Fruit fly (Drosophila melanogaster): ENCODE measurements around the gene CG15059.
A peak's percentile ranks its signal among the peaks of the same experiment; 100 is the strongest.

The CG15059 gene

dm6 chrX:18273180-18274016 lies 14.1 kb upstream of the CG15059 start (continued):
- TF ChIP-seq OdsH (GFP tag; optimal IDR thresholded peaks at IDR 0.05): peak; percentile 24
- TF ChIP-seq dac (GFP tag; optimal IDR thresholded peaks at IDR 0.05): peak; percentile 10
- peak; percentile 20 for TF ChIP-seq dsx (GFP tag; optimal IDR thresholded peaks at IDR 0.05; ENCODE audit: poor library complexity, severe bottlenecking)
- no peak for TF ChIP-seq Gug (GFP tag; IDR thresholded peaks at IDR 0.05)
- peak; percentile 5 for TF ChIP-seq Sox15 (GFP tag; optimal IDR thresholded peaks at IDR 0.05)
- TF ChIP-seq eg (GFP tag; IDR thresholded peaks at IDR 0.05): no peak
- no peak for TF ChIP-seq Ets21C (GFP tag; optimal IDR thresholded peaks at IDR 0.05)
- peak; percentile 46 for TF ChIP-seq achi (GFP tag; optimal IDR thresholded peaks at IDR 0.05)

dm6 chrX:18272422-18272821 lies 13.1 kb upstream of the CG15059 start:
- peak; percentile 39 for TF ChIP-seq Smox (GFP tag; optimal IDR thresholded peaks at IDR 0.05)
- TF ChIP-seq Ets21C (GFP tag; optimal IDR thresholded peaks at IDR 0.05): no peak
- peak; percentile 33 for TF ChIP-seq dsx (GFP tag; optimal IDR thresholded peaks at IDR 0.05; ENCODE audit: poor library complexity, severe bottlenecking)
- TF ChIP-seq Hr38 (GFP tag; optimal IDR thresholded peaks at IDR 0.05): no peak
- TF ChIP-seq salr (GFP tag; optimal IDR thresholded peaks at IDR 0.05): peak in 1 of 2 experiments; percentile 65
- peak; percentile 45 for TF ChIP-seq Met (GFP tag; optimal IDR thresholded peaks at IDR 0.05)
- peak; percentile 85 for TF ChIP-seq Eip78C (GFP tag)
- TF ChIP-seq CG9139 (GFP tag; optimal IDR thresholded peaks at IDR 0.05): peak; percentile 18
- TF ChIP-seq CG8319 (GFP tag; optimal IDR thresholded peaks at IDR 0.05): peak; percentile 7
- TF ChIP-seq fd85E (GFP tag; optimal IDR thresholded peaks at IDR 0.05): no peak
- peak; percentile 73 for TF ChIP-seq CG10631 (GFP tag; optimal IDR thresholded peaks at IDR 0.05)
- TF ChIP-seq ss (GFP tag; optimal IDR thresholded peaks at IDR 0.05): peak; percentile 46 to 77
- no peak for TF ChIP-seq CG11294 (GFP tag; IDR thresholded peaks at IDR 0.05)
- TF ChIP-seq pdm3 (GFP tag; optimal IDR thresholded peaks at IDR 0.05): peak; percentile 46
- TF ChIP-seq eg (GFP tag; IDR thresholded peaks at IDR 0.05): no peak
- TF ChIP-seq CG6163 (GFP tag; IDR thresholded peaks at IDR 0.05): no peak
- TF ChIP-seq cyc (GFP tag; optimal IDR thresholded peaks at IDR 0.05): peak; percentile 54
- TF ChIP-seq CG6792 (GFP tag; optimal IDR thresholded peaks at IDR 0.05): peak; percentile 56
- TF ChIP-seq Sox102F (GFP tag; optimal IDR thresholded peaks at IDR 0.05): no peak
- TF ChIP-seq OdsH (GFP tag; optimal IDR thresholded peaks at IDR 0.05): peak; percentile 63
- TF ChIP-seq CG11762 (GFP tag; optimal IDR thresholded peaks at IDR 0.05; ENCODE audit: insufficient read depth): peak; percentile 14
- peak; percentile 9 for TF ChIP-seq dac (GFP tag; optimal IDR thresholded peaks at IDR 0.05)
- peak; percentile 38 for TF ChIP-seq CG7368 (GFP tag; optimal IDR thresholded peaks at IDR 0.05)
- TF ChIP-seq CG16779 (tag; optimal IDR thresholded peaks at IDR 0.05): peak; percentile 6
- TF ChIP-seq CG8119 (GFP tag; IDR thresholded peaks at IDR 0.05): peak; percentile 60
- peak; percentile 84 for TF ChIP-seq CG32006 (GFP tag; optimal IDR thresholded peaks at IDR 0.05)
- peak; percentile 65 for TF ChIP-seq CG4318 (GFP tag; optimal IDR thresholded peaks at IDR 0.05)
- peak; percentile 63 for TF ChIP-seq CG8632 (GFP tag; optimal IDR thresholded peaks at IDR 0.05)
- TF ChIP-seq CG31627 (GFP tag; optimal IDR thresholded peaks at IDR 0.05): peak; percentile 15
- TF ChIP-seq CG3919 (GFP tag; optimal IDR thresholded peaks at IDR 0.05): peak; percentile 67
- TF ChIP-seq Lpt (GFP tag; optimal IDR thresholded peaks at IDR 0.05): peak; percentile 24
- peak; percentile 73 for TF ChIP-seq svp (GFP tag)
- peak; percentile 49 for TF ChIP-seq CG11902 (GFP tag; optimal IDR thresholded peaks at IDR 0.05)
- TF ChIP-seq acj6 (GFP tag; optimal IDR thresholded peaks at IDR 0.05): peak; percentile 66
- peak; percentile 13 for TF ChIP-seq Eip75B (GFP tag; optimal IDR thresholded peaks at IDR 0.05)
- TF ChIP-seq Gug (GFP tag; IDR thresholded peaks at IDR 0.05): no peak
- TF ChIP-seq Blimp-1 (GFP tag; optimal IDR thresholded peaks at IDR 0.05): peak; percentile 30
- TF ChIP-seq Ets96B (tag; optimal IDR thresholded peaks at IDR 0.05): peak; percentile 62
- peak; percentile 67 for TF ChIP-seq CG34406 (GFP tag; optimal IDR thresholded peaks at IDR 0.05)
- peak; percentile 38; the same call in 1 of the 2 replicates for TF ChIP-seq CG15336 (GFP tag; IDR thresholded peaks at IDR 0.05)
- peak; percentile 66 for TF ChIP-seq achi (GFP tag; optimal IDR thresholded peaks at IDR 0.05)
- TF ChIP-seq CG10669 (GFP tag; optimal IDR thresholded peaks at IDR 0.05): peak; percentile 70
- peak; percentile 19 for TF ChIP-seq CG6854 (GFP tag; optimal IDR thresholded peaks at IDR 0.05)
- no peak for TF ChIP-seq Eip93F (GFP tag; optimal IDR thresholded peaks at IDR 0.05)
- TF ChIP-seq fkh (GFP tag; optimal IDR thresholded peaks at IDR 0.05): no peak
- TF ChIP-seq Hr4 (GFP tag; optimal IDR thresholded peaks at IDR 0.05): peak; percentile 29

All from whole organism, prepupa.